Fruit fly (Drosophila melanogaster) whole organism, prepupa: ENCODE measurements around the gene CG10428.

Source experiments
- Blimp-1 ChIP-seq: fragments of 200-800 bp; sonication (Bioruptor generic); optimal IDR thresholded peaks from 3 replicates; lab custom pipeline; 2017; ENCODE audit warnings: missing biosample characterization, missing genetic modification characterization, mild to moderate bottlenecking, moderate library complexity, missing genetic modification reagents
- CG10631 ChIP-seq: fragments of 200-800 bp; sonication (Bioruptor generic); optimal IDR thresholded peaks from 2 replicates; lab custom pipeline; 2016; ENCODE audit warnings: missing biosample characterization, missing genetic modification characterization
- CG10669 ChIP-seq: fragments of 200-800 bp; sonication (Bioruptor generic); optimal IDR thresholded peaks from 3 replicates; lab custom pipeline; 2018; ENCODE audit warnings: missing biosample characterization, mild to moderate bottlenecking, missing genetic modification characterization, moderate library complexity
- CG15336 ChIP-seq: fragments of 200-800 bp; sonication (Bioruptor generic); IDR thresholded peaks from 2 replicates; pipeline ENCODE4 v1.3.6; 2022; ENCODE audit warnings: missing biosample characterization, missing genetic modification characterization
- CG1621 ChIP-seq: fragments of 200-800 bp; sonication (Bioruptor generic); optimal IDR thresholded peaks from 3 replicates; lab custom pipeline; 2018; ENCODE audit warnings: missing biosample characterization, mild to moderate bottlenecking, missing genetic modification characterization
- CG16779 ChIP-seq: fragments of 200-800 bp; sonication (Bioruptor generic); optimal IDR thresholded peaks from 3 replicates; lab custom pipeline; 2017; ENCODE audit warnings: missing biosample characterization, mild to moderate bottlenecking, missing genetic modification characterization
- CG31627 ChIP-seq: fragments of 200-800 bp; sonication (Bioruptor generic); optimal IDR thresholded peaks from 3 replicates; lab custom pipeline; 2016; ENCODE audit warnings: missing biosample characterization, missing genetic modification characterization
- CG34406 ChIP-seq: fragments of 200-800 bp; sonication (Bioruptor generic); optimal IDR thresholded peaks from 3 replicates; lab custom pipeline; 2016; ENCODE audit warnings: missing biosample characterization, missing genetic modification characterization
- CG4318 ChIP-seq: fragments of 200-800 bp; sonication (Bioruptor generic); optimal IDR thresholded peaks from 3 replicates; lab custom pipeline; 2017; ENCODE audit warnings: missing biosample characterization, mild to moderate bottlenecking, missing genetic modification characterization
- CG6163 ChIP-seq: fragments of 200-800 bp; sonication (Bioruptor generic); IDR thresholded peaks from 3 replicates; pipeline ENCODE4 v1.3.6; 2022; ENCODE audit warnings: missing biosample characterization, missing genetic modification characterization
- CG6854 ChIP-seq: fragments of 200-800 bp; sonication (Bioruptor generic); optimal IDR thresholded peaks from 2 replicates; lab custom pipeline; 2017; ENCODE audit warnings: missing biosample characterization, mild to moderate bottlenecking, missing genetic modification characterization
- CG8119 ChIP-seq: fragments of 200-800 bp; sonication (Bioruptor generic); IDR thresholded peaks from 3 replicates; pipeline ENCODE4 v1.3.6; 2022; ENCODE audit warnings: missing biosample characterization, missing genetic modification characterization
- CG8319 ChIP-seq: fragments of 200-800 bp; sonication (Bioruptor generic); optimal IDR thresholded peaks from 3 replicates; lab custom pipeline; 2016; ENCODE audit warnings: missing biosample characterization, missing genetic modification characterization
- CG8632 ChIP-seq: fragments of 200-800 bp; sonication (Bioruptor generic); optimal IDR thresholded peaks from 3 replicates; lab custom pipeline; 2016; ENCODE audit warnings: missing biosample characterization, missing genetic modification characterization
- Eip75B ChIP-seq: fragments of 200-800 bp; sonication (Bioruptor generic); optimal IDR thresholded peaks from 3 replicates; lab custom pipeline; 2016; ENCODE audit warnings: missing biosample characterization, missing genetic modification characterization
- Eip78C ChIP-seq: fragments of 200-800 bp; sonication (Bioruptor generic); peaks from one replicate; lab custom pipeline; 2016; ENCODE audit warnings: missing biosample characterization, missing genetic modification characterization
- Eip93F ChIP-seq: fragments of 200-800 bp; sonication (Bioruptor generic); optimal IDR thresholded peaks from 2 replicates; lab custom pipeline; 2016; ENCODE audit warnings: missing biosample characterization, mild to moderate bottlenecking, missing genetic modification characterization
- Ets21C ChIP-seq: fragments of 200-800 bp; sonication (Bioruptor generic); optimal IDR thresholded peaks from 3 replicates; lab custom pipeline; 2016; ENCODE audit warnings: missing biosample characterization, missing genetic modification characterization
- Hr38 ChIP-seq: sonication (Bioruptor generic); optimal IDR thresholded peaks from 2 replicates; lab custom pipeline; 2016; ENCODE audit warnings: missing biosample characterization, missing genetic modification characterization
- Hr39 ChIP-seq: fragments of 200-800 bp; sonication (Bioruptor generic); optimal IDR thresholded peaks from 2 replicates; lab custom pipeline; 2016; ENCODE audit warnings: missing biosample characterization, missing genetic modification characterization
- Lpt ChIP-seq: fragments of 200-800 bp; sonication (Bioruptor generic); optimal IDR thresholded peaks from 3 replicates; lab custom pipeline; 2016; ENCODE audit warnings: missing biosample characterization, missing genetic modification characterization
- Met ChIP-seq: fragments of 200-800 bp; sonication (Bioruptor generic); optimal IDR thresholded peaks from 3 replicates; lab custom pipeline; 2016; ENCODE audit warnings: missing biosample characterization, missing genetic modification characterization
- Smox ChIP-seq: fragments of 200-800 bp; sonication (Bioruptor generic); optimal IDR thresholded peaks from 3 replicates; lab custom pipeline; 2016; ENCODE audit warnings: missing biosample characterization, missing genetic modification characterization
- Sox102F ChIP-seq: fragments of 200-800 bp; sonication (Bioruptor generic); optimal IDR thresholded peaks from 2 replicates; lab custom pipeline; 2016; ENCODE audit warnings: missing biosample characterization, mild to moderate bottlenecking, missing genetic modification characterization
- Sox14 ChIP-seq: fragments of 200-800 bp; sonication (Bioruptor generic); optimal IDR thresholded peaks from 3 replicates; lab custom pipeline; 2016; ENCODE audit warnings: missing biosample characterization, missing genetic modification characterization
- Sox15 ChIP-seq: fragments of 200-800 bp; sonication (Bioruptor generic); optimal IDR thresholded peaks from 3 replicates; lab custom pipeline; 2016; ENCODE audit warnings: missing biosample characterization, missing genetic modification characterization
- achi ChIP-seq: fragments of 200-800 bp; sonication (Bioruptor generic); optimal IDR thresholded peaks from 3 replicates; lab custom pipeline; 2016; ENCODE audit warnings: missing biosample characterization, missing genetic modification characterization
- acj6 ChIP-seq: fragments of 200-800 bp; sonication (Bioruptor generic); optimal IDR thresholded peaks from 3 replicates; lab custom pipeline; 2016; ENCODE audit warnings: missing biosample characterization, missing genetic modification characterization
- dsx ChIP-seq: fragments of 200-800 bp; optimal IDR thresholded peaks from 3 replicates; lab custom pipeline; 2019; ENCODE audit warnings: missing biosample characterization, mild to moderate bottlenecking, missing genetic modification characterization, moderate library complexity; ENCODE audit not compliant: poor library complexity, severe bottlenecking
- eg ChIP-seq: fragments of 200-800 bp; sonication (Bioruptor generic); IDR thresholded peaks from 3 replicates; pipeline ENCODE4 v1.3.6; 2022; ENCODE audit warnings: missing biosample characterization, missing genetic modification characterization
- esn ChIP-seq: fragments of 200-800 bp; sonication (Bioruptor generic); optimal IDR thresholded peaks from 2 replicates; lab custom pipeline; 2016; ENCODE audit warnings: missing biosample characterization, mild to moderate bottlenecking, missing genetic modification characterization, moderate library complexity
- fd59A ChIP-seq: fragments of 200-800 bp; sonication (Bioruptor generic); optimal IDR thresholded peaks from 2 replicates; lab custom pipeline; 2017; ENCODE audit warnings: missing biosample characterization, mild to moderate bottlenecking, missing genetic modification characterization, missing genetic modification reagents
- fd85E ChIP-seq: fragments of 200-800 bp; sonication (Bioruptor generic); optimal IDR thresholded peaks from 3 replicates; lab custom pipeline; 2016; ENCODE audit warnings: missing biosample characterization, missing genetic modification characterization
- fkh ChIP-seq: fragments of 200-800 bp; sonication (Bioruptor generic); optimal IDR thresholded peaks from 3 replicates; lab custom pipeline; 2017; ENCODE audit warnings: missing biosample characterization, mild to moderate bottlenecking, missing genetic modification characterization, moderate library complexity
- net ChIP-seq: fragments of 200-800 bp; sonication (Bioruptor generic); optimal IDR thresholded peaks from 3 replicates; lab custom pipeline; 2016; ENCODE audit warnings: missing biosample characterization, missing genetic modification characterization
- pdm3 ChIP-seq: fragments of 200-800 bp; sonication (Bioruptor generic); optimal IDR thresholded peaks from 3 replicates; lab custom pipeline; 2016; ENCODE audit warnings: missing biosample characterization, missing genetic modification characterization
- salr ChIP-seq, 2 experiments: fragments of 200-800 bp; sonication (Bioruptor generic); optimal IDR thresholded peaks; 3 replicates each; lab custom pipeline; 2016 to 2018; ENCODE audit warnings: missing biosample characterization in 2 of 2, missing genetic modification characterization in 2 of 2, mild to moderate bottlenecking in 1 of 2
- spab ChIP-seq: fragments of 200-800 bp; sonication (Bioruptor generic); optimal IDR thresholded peaks from 2 replicates; lab custom pipeline; 2017; ENCODE audit warnings: missing biosample characterization, mild to moderate bottlenecking, missing genetic modification characterization, missing genetic modification reagents
- ss ChIP-seq, 2 experiments: fragments of 200-800 bp; sonication (Bioruptor generic); optimal IDR thresholded peaks; 2 replicates in 1 of 2; 3 replicates in 1 of 2; lab custom pipeline; 2017 to 2018; ENCODE audit warnings: mild to moderate bottlenecking in 2 of 2, missing biosample characterization in 2 of 2, missing genetic modification characterization in 2 of 2, moderate library complexity in 1 of 2
- svp ChIP-seq: fragments of 200-800 bp; sonication (Bioruptor generic); peaks from one replicate; lab custom pipeline; 2016; ENCODE audit warnings: missing biosample characterization, missing genetic modification characterization
- topi ChIP-seq: fragments of 200-800 bp; sonication (Bioruptor generic); optimal IDR thresholded peaks from 3 replicates; lab custom pipeline; 2016; ENCODE audit warnings: missing biosample characterization, missing genetic modification characterization

Gene CG10428

DNA sequence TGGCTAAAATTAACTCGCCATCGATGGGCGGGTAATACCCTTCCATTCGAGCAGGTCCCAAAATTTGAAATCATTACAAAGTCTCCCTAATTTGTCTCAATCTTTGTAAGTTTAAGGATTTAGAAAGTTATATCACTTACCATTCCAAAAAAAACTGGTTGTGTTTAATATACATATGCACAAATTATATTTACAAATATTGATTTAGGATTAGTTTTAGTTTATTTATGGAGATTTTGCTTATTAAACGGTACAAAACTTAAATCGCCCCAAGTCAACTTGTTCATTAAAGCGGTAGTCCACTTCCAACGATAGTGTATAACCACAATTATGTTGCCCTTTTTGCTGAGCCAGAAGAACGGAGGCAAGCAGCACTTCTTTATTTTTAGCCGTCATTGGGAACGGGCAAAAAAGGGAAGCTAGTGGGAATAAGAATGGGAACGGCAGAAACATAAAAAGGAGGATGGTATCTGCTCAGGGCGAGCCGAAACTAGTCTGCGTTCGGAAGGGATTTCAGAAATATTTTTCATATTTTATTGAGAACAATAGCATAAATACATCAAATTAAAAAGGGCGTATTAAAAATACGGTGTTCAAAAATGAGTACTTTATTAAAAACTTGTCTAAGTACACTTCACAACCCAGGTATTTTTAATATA, 490 bp upstream of the CG10428 start (continued):
- TF ChIP-seq Eip78C (GFP tag; lab: Kevin White, UChicago) (peak; percentile 95), Met (GFP tag; lab: Kevin White, UChicago) (peak; percentile 88), Eip93F (GFP tag; lab: Kevin White, UChicago) (no peak), spab (peak; percentile 86), dsx (GFP tag; lab: Kevin White, UChicago) (peak; percentile 86), Hr39 (GFP tag; lab: Kevin White, UChicago) (peak; percentile 73), CG10631 (GFP tag; lab: Kevin White, UChicago) (peak; percentile 91), achi (GFP tag; lab: Kevin White, UChicago) (peak; percentile 83), eg (GFP tag; lab: Robert Waterston, UW) (peak; percentile 52; the same call in 2 of the 3 replicates), Sox15 (GFP tag; lab: Kevin White, UChicago) (peak; percentile 52), CG16779 (tag; lab: Kevin White, UChicago) (peak; percentile 41), CG34406 (GFP tag; lab: Kevin White, UChicago) (peak; percentile 75), ss (GFP tag; optimal IDR thresholded peaks at IDR 0.05; lab: Kevin White, UChicago) (peak; percentile 84 to 85), CG4318 (peak; percentile 59), salr (GFP tag; optimal IDR thresholded peaks at IDR 0.05; lab: Kevin White, UChicago) (peak in 1 of 2 experiments; percentile 90), Hr38 (GFP tag; lab: Kevin White, UChicago) (no peak), CG15336 (GFP tag; lab: Robert Waterston, UW) (peak; percentile 87), net (GFP tag; lab: Kevin White, UChicago) (peak; percentile 78), Sox102F (peak; percentile 84), CG8632 (GFP tag; lab: Kevin White, UChicago) (peak; percentile 86), CG6854 (GFP tag; lab: Kevin White, UChicago) (no peak), CG8319 (GFP tag; lab: Kevin White, UChicago) (peak; percentile 53), Eip75B (GFP tag; lab: Kevin White, UChicago) (peak; percentile 82), Ets21C (GFP tag; lab: Kevin White, UChicago) (peak; percentile 64), fkh (no peak), acj6 (peak; percentile 92), Sox14 (GFP tag; lab: Kevin White, UChicago) (peak; percentile 83), svp (GFP tag; lab: Kevin White, UChicago) (peak; percentile 84), Blimp-1 (peak; percentile 38), esn (GFP tag; lab: Kevin White, UChicago) (peak; percentile 92), fd59A (GFP tag; lab: Kevin White, UChicago) (peak; percentile 86), topi (GFP tag; lab: Kevin White, UChicago) (peak; percentile 82), CG1621 (tag; lab: Kevin White, UChicago) (peak; percentile 75), CG31627 (GFP tag; lab: Kevin White, UChicago) (peak; percentile 81), Smox (GFP tag; lab: Kevin White, UChicago) (peak; percentile 82), CG10669 (GFP tag; lab: Kevin White, UChicago) (peak; percentile 81), fd85E (GFP tag; lab: Kevin White, UChicago) (no peak), CG6163 (peak; percentile 73), Lpt (GFP tag; lab: Kevin White, UChicago) (peak; percentile 85)

DNA sequence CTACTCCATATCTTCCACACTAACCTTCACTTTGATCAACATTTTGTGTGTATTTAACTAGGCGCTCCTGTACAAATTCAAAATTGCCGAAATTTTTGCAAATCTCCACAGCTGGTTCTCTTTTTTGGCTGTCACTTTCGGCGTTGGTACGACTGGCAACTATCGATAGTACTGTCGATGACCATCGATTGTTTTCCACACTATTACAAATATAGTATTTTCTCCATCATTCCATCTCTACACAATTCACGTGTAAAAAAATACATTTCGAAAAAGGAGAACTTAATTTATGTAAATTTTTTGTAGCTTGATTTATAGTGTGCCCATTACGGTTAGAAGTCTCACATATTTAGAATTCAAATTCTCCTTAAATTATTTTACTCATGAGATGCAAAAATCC, 3.0 kb downstream of the CG10428 start, which contains the start of gene Nedd8:
Gene Nedd8 (minus strand): TSS at position 164 of the 400 bp plus-strand sequence.
- TF ChIP-seq CG8119 (no peak), Ets21C (GFP tag; lab: Kevin White, UChicago) (no peak), fkh (peak; percentile 21), pdm3 (GFP tag; lab: Kevin White, UChicago) (no peak), achi (GFP tag; lab: Kevin White, UChicago) (peak; percentile 91)
- TF ChIP-seq, all 60 proteins: peak for 2
